Fruit fly (Drosophila melanogaster) whole organism, embryonic: ENCODE measurements around the gene RpS15Aa.
A peak's percentile ranks its signal among the peaks of the same experiment; 100 is the strongest.

Experiments
- Bgb ChIP-seq: fragments of 200-800 bp; sonication (Bioruptor generic); IDR thresholded peaks from 2 replicates; pipeline ENCODE4 v1.3.6; 2022; ENCODE audit warnings: missing biosample characterization, missing genetic modification characterization; ENCODE audit not compliant: partially characterized antibody
- CG10431 ChIP-seq: fragments of 200-800 bp; sonication (Bioruptor generic); optimal IDR thresholded peaks from 3 replicates; lab custom pipeline; 2018; ENCODE audit warnings: missing biosample characterization, mild to moderate bottlenecking, missing genetic modification characterization
- CG12659 ChIP-seq: fragments of 200-800 bp; sonication (Bioruptor generic); optimal IDR thresholded peaks from 3 replicates; lab custom pipeline; 2017; ENCODE audit warnings: mild to moderate bottlenecking, missing biosample characterization, missing genetic modification reagents, missing genetic modification characterization
- CG14014 ChIP-seq: fragments of 200-800 bp; sonication (Bioruptor generic); IDR thresholded peaks from 2 replicates; pipeline ENCODE4 v1.3.6; 2022; ENCODE audit warnings: missing biosample characterization, missing genetic modification characterization
- CG14860 ChIP-seq: fragments of 200-800 bp; sonication (Bioruptor generic); IDR thresholded peaks from 3 replicates; pipeline ENCODE4 v1.3.6; 2022; ENCODE audit warnings: missing biosample characterization, missing genetic modification characterization; ENCODE audit not compliant: partially characterized antibody
- CG15073 ChIP-seq: fragments of 200-800 bp; sonication (Bioruptor generic); optimal IDR thresholded peaks from 2 replicates; lab custom pipeline; 2016; ENCODE audit warnings: missing biosample characterization, missing genetic modification characterization
- CG15696 ChIP-seq: fragments of 200-800 bp; sonication (Bioruptor generic); optimal IDR thresholded peaks from 2 replicates; lab custom pipeline; 2019; ENCODE audit warnings: missing biosample characterization, mild to moderate bottlenecking, missing genetic modification characterization, moderate library complexity
- CG2120 ChIP-seq: fragments of 200-800 bp; sonication (Bioruptor generic); optimal IDR thresholded peaks from 3 replicates; lab custom pipeline; 2016; ENCODE audit warnings: missing biosample characterization, missing genetic modification characterization
- CG2712 ChIP-seq: fragments of 200-800 bp; optimal IDR thresholded peaks from 3 replicates; lab custom pipeline; 2019; ENCODE audit warnings: missing biosample characterization, mild to moderate bottlenecking, missing genetic modification characterization, moderate library complexity
- CG31441 ChIP-seq: fragments of 200-800 bp; sonication (Bioruptor generic); IDR thresholded peaks from 2 replicates; pipeline ENCODE4 v1.3.6; 2022; ENCODE audit warnings: missing biosample characterization, missing genetic modification characterization
- CG32532 ChIP-seq: fragments of 200-800 bp; sonication (Bioruptor generic); IDR thresholded peaks from 2 replicates; pipeline ENCODE4 v1.3.6; 2022; ENCODE audit warnings: missing biosample characterization, missing genetic modification characterization
- CG34422 ChIP-seq: fragments of 200-800 bp; sonication (Bioruptor generic); IDR thresholded peaks from 3 replicates; pipeline ENCODE4 v1.3.6; 2022; ENCODE audit warnings: missing biosample characterization, missing genetic modification characterization
- CG3847 ChIP-seq: fragments of 200-800 bp; sonication (Bioruptor generic); IDR thresholded peaks from 2 replicates; pipeline ENCODE4 v1.3.6; 2022; ENCODE audit warnings: missing biosample characterization, missing genetic modification characterization
- CG3995 ChIP-seq: fragments of 200-800 bp; sonication (Bioruptor generic); optimal IDR thresholded peaks from 3 replicates; lab custom pipeline; 2016; ENCODE audit warnings: missing biosample characterization, missing genetic modification characterization
- CG6689 ChIP-seq: fragments of 200-800 bp; sonication (Bioruptor generic); IDR thresholded peaks from 2 replicates; pipeline ENCODE4 v1.3.6; 2022; ENCODE audit warnings: missing biosample characterization, missing genetic modification characterization
- CG7928 ChIP-seq: fragments of 200-800 bp; sonication (Bioruptor generic); optimal IDR thresholded peaks from 2 replicates; lab custom pipeline; 2017; ENCODE audit warnings: missing biosample characterization, mild to moderate bottlenecking, missing genetic modification characterization
- CrebB ChIP-seq: fragments of 200-800 bp; sonication (Bioruptor generic); optimal IDR thresholded peaks from 3 replicates; lab custom pipeline; 2018; ENCODE audit warnings: missing biosample characterization, mild to moderate bottlenecking, missing genetic modification characterization
- Dp ChIP-seq: fragments of 200-800 bp; sonication (Bioruptor generic); optimal IDR thresholded peaks from 2 replicates; lab custom pipeline; 2018; ENCODE audit warnings: missing biosample characterization, mild to moderate bottlenecking, missing genetic modification characterization, moderate library complexity
- Dref ChIP-seq: fragments of 200-800 bp; sonication (Bioruptor generic); IDR thresholded peaks from 2 replicates; pipeline ENCODE4 v1.3.6; 2022; ENCODE audit warnings: missing biosample characterization, missing genetic modification characterization
- E2f1 ChIP-seq: fragments of 200-800 bp; sonication (Bioruptor generic); IDR thresholded peaks from 2 replicates; pipeline ENCODE4 v1.3.6; 2022; ENCODE audit warnings: missing biosample characterization, missing genetic modification characterization
- E2f2 ChIP-seq: fragments of 200-800 bp; sonication (Bioruptor generic); IDR thresholded peaks from 2 replicates; pipeline ENCODE4 v1.3.6; 2022; ENCODE audit warnings: missing biosample characterization, missing genetic modification characterization
- Gug ChIP-seq: fragments of 200-800 bp; sonication (Bioruptor generic); IDR thresholded peaks from 4 replicates; pipeline ENCODE4 v1.3.6; 2022; ENCODE audit warnings: missing biosample characterization, missing genetic modification characterization
- HLH4C ChIP-seq: fragments of 200-800 bp; sonication (Bioruptor generic); IDR thresholded peaks from 3 replicates; pipeline ENCODE4 v1.3.6; 2022; ENCODE audit warnings: missing biosample characterization, missing genetic modification characterization; ENCODE audit not compliant: partially characterized antibody
- Hand ChIP-seq: fragments of 200-800 bp; sonication (Bioruptor generic); optimal IDR thresholded peaks from 2 replicates; lab custom pipeline; 2017; ENCODE audit warnings: mild to moderate bottlenecking, missing biosample characterization, missing genetic modification reagents, missing genetic modification characterization
- Hr3 ChIP-seq: fragments of 200-800 bp; sonication (Bioruptor generic); optimal IDR thresholded peaks from 3 replicates; lab custom pipeline; 2016; ENCODE audit warnings: missing biosample characterization, missing genetic modification characterization
- Myb ChIP-seq: fragments of 200-800 bp; sonication (Bioruptor generic); optimal IDR thresholded peaks from 2 replicates; lab custom pipeline; 2016; ENCODE audit warnings: missing biosample characterization, missing genetic modification characterization
- NFAT ChIP-seq: fragments of 200-800 bp; sonication (Bioruptor generic); IDR thresholded peaks from 2 replicates; pipeline ENCODE4 v1.3.6; 2022; ENCODE audit warnings: missing biosample characterization, missing genetic modification characterization
- Side ChIP-seq: fragments of 200-800 bp; sonication (Bioruptor generic); optimal IDR thresholded peaks from 2 replicates; lab custom pipeline; 2016; ENCODE audit warnings: missing biosample characterization, missing genetic modification characterization
- Stat92E ChIP-seq, 3 experiments: fragments of >200 bp in 2 of 3; fragments of 200-800 bp in 1 of 3; sonication (Bioruptor generic) in 1 of 3; optimal IDR thresholded peaks; 2 replicates each; lab custom pipeline; 2017 to 2019; ENCODE audit warnings: missing biosample characterization in 3 of 3, missing genetic modification characterization in 3 of 3, mild to moderate bottlenecking in 1 of 3, moderate library complexity in 1 of 3
- abd-A ChIP-seq: fragments of 200-800 bp; sonication (Bioruptor generic); optimal IDR thresholded peaks from 3 replicates; lab custom pipeline; 2019; ENCODE audit warnings: missing biosample characterization, mild to moderate bottlenecking, missing genetic modification characterization, moderate library complexity
- bsh ChIP-seq, 2 experiments: fragments of 200-800 bp; sonication (Bioruptor generic); optimal IDR thresholded peaks; 2 replicates each; lab custom pipeline; 2017 to 2018; ENCODE audit warnings: mild to moderate bottlenecking in 2 of 2, missing biosample characterization in 2 of 2, missing genetic modification characterization in 2 of 2, moderate library complexity in 1 of 2
- cato ChIP-seq: fragments of 200-800 bp; sonication (Bioruptor generic); optimal IDR thresholded peaks from 2 replicates; lab custom pipeline; 2016; ENCODE audit warnings: missing biosample characterization, missing genetic modification characterization, borderline replicate concordance
- cg ChIP-seq: fragments of 200-800 bp; sonication (Bioruptor generic); optimal IDR thresholded peaks from 3 replicates; lab custom pipeline; 2019; ENCODE audit warnings: missing biosample characterization, mild to moderate bottlenecking, missing genetic modification characterization, moderate library complexity
- chif ChIP-seq, 2 experiments: fragments of 200-800 bp; sonication (Bioruptor generic); optimal IDR thresholded peaks; 3 replicates each; lab custom pipeline; 2016; ENCODE audit warnings: missing biosample characterization in 2 of 2, missing genetic modification characterization in 2 of 2
- dmrt11E ChIP-seq: fragments of 200-800 bp; sonication (Bioruptor generic); optimal IDR thresholded peaks from 3 replicates; lab custom pipeline; 2018; ENCODE audit warnings: missing biosample characterization, mild to moderate bottlenecking, missing genetic modification characterization, moderate library complexity
- dpn ChIP-seq, 2 experiments: fragments of 200-800 bp; sonication (Bioruptor generic); optimal IDR thresholded peaks; 3 replicates each; lab custom pipeline; 2016; ENCODE audit warnings: missing biosample characterization in 2 of 2, missing genetic modification characterization in 2 of 2
- her ChIP-seq: fragments of 200-800 bp; sonication (Bioruptor generic); optimal IDR thresholded peaks from 2 replicates; lab custom pipeline; 2016; ENCODE audit warnings: missing biosample characterization, missing genetic modification characterization
- ind ChIP-seq: fragments of 200-800 bp; sonication (Bioruptor generic); optimal IDR thresholded peaks from 3 replicates; lab custom pipeline; 2016; ENCODE audit warnings: missing biosample characterization, missing genetic modification characterization
- klu ChIP-seq: fragments of 200-800 bp; sonication (Bioruptor generic); IDR thresholded peaks from 2 replicates; pipeline ENCODE4 v1.3.6; 2022; ENCODE audit warnings: missing biosample characterization, missing genetic modification characterization
- lmd ChIP-seq: fragments of 200-800 bp; sonication (Bioruptor generic); IDR thresholded peaks from 2 replicates; pipeline ENCODE4 v1.3.6; 2022; ENCODE audit warnings: missing biosample characterization, missing genetic modification characterization
- psq ChIP-seq: fragments of 200-800 bp; sonication (Bioruptor generic); optimal IDR thresholded peaks from 2 replicates; lab custom pipeline; 2017; ENCODE audit warnings: missing biosample characterization, missing genetic modification characterization
- pzg ChIP-seq: fragments of 200-800 bp; sonication (Bioruptor generic); optimal IDR thresholded peaks from 3 replicates; lab custom pipeline; 2018; ENCODE audit warnings: missing biosample characterization, mild to moderate bottlenecking, missing genetic modification characterization, moderate library complexity
- schlank ChIP-seq: fragments of 200-800 bp; sonication (Bioruptor generic); optimal IDR thresholded peaks from 2 replicates; lab custom pipeline; 2018; ENCODE audit warnings: missing biosample characterization, mild to moderate bottlenecking, missing genetic modification characterization
- sim ChIP-seq: fragments of 200-800 bp; sonication (Bioruptor generic); IDR thresholded peaks from 2 replicates; pipeline ENCODE4 v1.3.6; 2022; ENCODE audit warnings: missing biosample characterization, missing genetic modification characterization
- toy ChIP-seq: fragments of 200-800 bp; sonication (Bioruptor generic); IDR thresholded peaks from 2 replicates; pipeline ENCODE4 v1.3.6; 2022; ENCODE audit warnings: missing biosample characterization, missing genetic modification characterization
- trem ChIP-seq: fragments of 200-800 bp; optimal IDR thresholded peaks from 3 replicates; lab custom pipeline; 2019; ENCODE audit warnings: missing biosample characterization, mild to moderate bottlenecking, missing genetic modification characterization, moderate library complexity
- unc-4 ChIP-seq: fragments of 200-800 bp; sonication (Bioruptor generic); IDR thresholded peaks from 2 replicates; pipeline ENCODE4 v1.3.6; 2022; ENCODE audit warnings: missing biosample characterization, missing genetic modification characterization; ENCODE audit not compliant: partially characterized antibody
- zfh2 ChIP-seq: fragments of 200-800 bp; sonication (Bioruptor generic); optimal IDR thresholded peaks from 2 replicates; lab custom pipeline; 2016; ENCODE audit warnings: missing biosample characterization, missing genetic modification characterization

Gene RpS15Aa

DNA sequence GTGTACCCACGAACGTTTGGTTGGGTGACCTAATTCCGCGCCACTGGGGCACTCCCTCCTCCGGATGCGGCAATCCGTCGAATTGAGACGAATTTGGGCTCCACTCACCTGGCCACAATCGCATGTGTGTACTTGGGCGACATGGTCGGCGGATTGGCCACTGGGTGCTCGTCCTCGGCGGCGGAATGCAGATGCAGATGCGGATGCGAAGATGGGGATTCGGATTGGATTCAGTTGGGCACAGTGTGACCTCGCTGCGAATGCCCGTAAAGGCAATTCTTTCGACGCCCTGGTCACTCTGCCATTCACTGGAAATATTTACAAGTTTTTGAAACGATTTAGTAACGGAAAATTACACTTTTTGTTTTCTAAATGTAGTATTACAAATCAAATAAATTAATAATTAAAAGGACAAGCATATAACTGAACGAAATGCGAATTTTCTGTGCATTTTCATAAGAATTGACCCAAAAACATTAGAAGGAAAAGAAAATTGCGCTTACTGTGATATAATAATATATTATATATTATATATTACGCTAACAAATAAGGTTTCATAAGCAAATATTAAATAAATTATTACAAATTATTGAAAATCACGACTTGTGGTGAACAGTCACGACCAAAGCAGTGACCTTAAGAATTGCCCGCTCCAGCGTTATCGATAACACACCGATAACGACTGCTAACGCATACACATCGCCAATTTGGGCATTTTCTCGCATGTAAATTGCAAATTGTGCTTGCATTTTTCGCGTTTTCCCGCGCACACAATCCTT, 40.9 kb downstream of the RpS15Aa start, which contains the start of gene CG1622 (continued):
- TF ChIP-seq Bgb (GFP tag; lab: Robert Waterston, UW) (peak; percentile 44), NFAT (GFP tag; lab: Robert Waterston, UW) (peak; percentile 71), Dp (GFP tag; lab: Kevin White, UChicago) (peak; percentile 23), CG15073 (GFP tag; lab: Kevin White, UChicago) (no peak), sim (GFP tag; lab: Robert Waterston, UW) (no peak), CG14014 (no peak), CG34422 (GFP tag; lab: Robert Waterston, UW) (peak; percentile 44; the same call in 1 of the 3 replicates), CG10431 (GFP tag; lab: Kevin White, UChicago) (peak; percentile 97), dmrt11E (tag; lab: Kevin White, UChicago) (peak; percentile 3), CG12659 (peak; percentile 59), her (GFP tag; lab: Kevin White, UChicago) (no peak), cato (GFP tag; lab: Kevin White, UChicago) (no peak), Gug (GFP tag; lab: Robert Waterston, UW) (peak; percentile 60; the same call in 2 of the 4 replicates), E2f2 (GFP tag; lab: Robert Waterston, UW) (peak; percentile 28; the same call in 1 of the 2 replicates), ind (GFP tag; lab: Kevin White, UChicago) (peak; percentile 45), pzg (GFP tag; lab: Kevin White, UChicago) (peak; percentile 37), bsh (GFP tag; optimal IDR thresholded peaks at IDR 0.05; lab: Kevin White, UChicago) (peak in 1 of 2 experiments; percentile 16), zfh2 (GFP tag; lab: Kevin White, UChicago) (no peak), trem (peak; percentile 22), CG32532 (GFP tag; lab: Robert Waterston, UW) (peak; percentile 65), chif (GFP tag; optimal IDR thresholded peaks at IDR 0.05; lab: Kevin White, UChicago) (no peak), CG14860 (GFP tag; lab: Robert Waterston, UW) (0 out of 3 replicates have a peak, but pooled peaks have one; percentile 22), CG2120 (peak; percentile 25), CG3995 (GFP tag; lab: Kevin White, UChicago) (peak; percentile 97), Stat92E (GFP tag; optimal IDR thresholded peaks at IDR 0.05; lab: Kevin White, UChicago) (peak in 1 of 3 experiments; percentile 31), cg (GFP tag; lab: Kevin White, UChicago) (no peak), dpn (GFP tag; optimal IDR thresholded peaks at IDR 0.05; lab: Kevin White, UChicago) (peak in 1 of 2 experiments; percentile 41), Side (GFP tag; lab: Kevin White, UChicago) (no peak), CG2712 (tag; lab: Kevin White, UChicago) (peak; percentile 48), toy (GFP tag; lab: Robert Waterston, UW) (no peak), schlank (no peak), CG6689 (GFP tag; lab: Robert Waterston, UW) (no peak), lmd (GFP tag; lab: Robert Waterston, UW) (peak; percentile 31; the same call in 1 of the 2 replicates), E2f1 (GFP tag; lab: Robert Waterston, UW) (peak; percentile 38; the same call in 1 of the 2 replicates), CG7928 (GFP tag; lab: Kevin White, UChicago) (no peak), CG3847 (no peak), CG15696 (tag; lab: Kevin White, UChicago) (peak; percentile 9), unc-4 (GFP tag; lab: Robert Waterston, UW) (peak; percentile 33), Hr3 (GFP tag; lab: Kevin White, UChicago) (peak; percentile 38), psq (GFP tag; lab: Kevin White, UChicago) (no peak), CrebB (tag; lab: Kevin White, UChicago) (no peak), CG31441 (GFP tag; lab: Robert Waterston, UW) (peak; percentile 80), HLH4C (GFP tag; lab: Robert Waterston, UW) (0 out of 3 replicates have a peak, but pooled peaks have one; percentile 13), Myb (GFP tag; lab: Kevin White, UChicago) (peak; percentile 76), abd-A (tag; lab: Kevin White, UChicago) (no peak), klu (GFP tag; lab: Robert Waterston, UW) (no peak), Hand (GFP tag; lab: Kevin White, UChicago) (no peak), Dref (peak; percentile 80)
